Fruit fly (Drosophila melanogaster) whole organism, adult: Measurements from ENCODE around the gene Cyp4ac1.

Experiments
- CG11617 ChIP-seq: fragments of 200-800 bp; sonication (Bioruptor generic); optimal IDR thresholded peaks from 2 replicates; lab custom pipeline; 2017; ENCODE audit warnings: mild to moderate bottlenecking, missing biosample characterization, missing genetic modification reagents, missing genetic modification characterization
- CG5204 ChIP-seq: fragments of 200-800 bp; sonication (Bioruptor generic); optimal IDR thresholded peaks from 2 replicates; lab custom pipeline; 2016; ENCODE audit warnings: missing biosample characterization, missing genetic modification characterization
- CG7045 ChIP-seq: fragments of 200-800 bp; sonication (Bioruptor generic); optimal IDR thresholded peaks from 2 replicates; lab custom pipeline; 2017; ENCODE audit warnings: missing biosample characterization, mild to moderate bottlenecking, missing genetic modification characterization
- Crg-1 ChIP-seq: fragments of 200-800 bp; sonication (Bioruptor generic); optimal IDR thresholded peaks from 2 replicates; lab custom pipeline; 2016; ENCODE audit warnings: missing biosample characterization, missing genetic modification characterization
- Hr96 ChIP-seq: fragments of 200-800 bp; sonication (Bioruptor generic); optimal IDR thresholded peaks from 2 replicates; lab custom pipeline; 2016; ENCODE audit warnings: missing biosample characterization, missing genetic modification characterization
- bab1 ChIP-seq: fragments of 200-800 bp; sonication (Bioruptor generic); optimal IDR thresholded peaks from 3 replicates; lab custom pipeline; 2019; ENCODE audit warnings: missing biosample characterization, mild to moderate bottlenecking, missing genetic modification characterization, moderate library complexity
- ovo ChIP-seq: fragments of 200-800 bp; sonication (Bioruptor generic); optimal IDR thresholded peaks from 2 replicates; lab custom pipeline; 2016; ENCODE audit warnings: missing biosample characterization, missing genetic modification characterization
- pad ChIP-seq: fragments of 200-800 bp; sonication (Bioruptor generic); optimal IDR thresholded peaks from 3 replicates; lab custom pipeline; 2017; ENCODE audit warnings: missing biosample characterization, missing genetic modification characterization, mild to moderate bottlenecking, moderate library complexity, missing genetic modification reagents

- TF ChIP-seq CG5204 (GFP tag; lab: Kevin White, UChicago) (no peak), bab1 (GFP tag; lab: Kevin White, UChicago) (no peak), CG11617 (GFP tag; lab: Kevin White, UChicago) (no peak), Crg-1 (no peak), CG7045 (no peak), pad (no peak), Hr96 (GFP tag; lab: Kevin White, UChicago) (no peak), ovo (GFP tag; lab: Kevin White, UChicago) (no peak)
These were observed 34.6 kb upstream of the Cyp4ac1 start for dm6 chr2L:5229239-5229638.
